Worm (Caenorhabditis elegans): ENCODE data around the gene ZK418.6.

DNA sequence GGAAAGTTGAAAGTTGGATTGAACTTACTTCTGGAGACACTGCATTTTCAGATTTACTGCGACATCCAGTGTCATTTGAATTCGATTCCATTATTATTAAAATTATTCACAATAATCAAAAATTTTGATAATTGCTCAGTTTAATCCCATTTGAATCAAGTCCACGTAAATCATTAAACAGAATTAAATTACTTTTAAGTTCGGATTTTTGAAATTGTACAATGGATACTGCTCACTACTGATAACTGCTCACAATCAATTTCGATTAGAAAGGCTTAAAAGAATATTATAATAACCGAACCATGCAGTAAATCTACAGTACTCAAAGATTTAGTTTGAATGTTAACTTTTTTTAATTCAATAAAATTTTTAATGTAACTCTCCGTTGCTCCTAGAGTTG is 14.5 kb downstream of the ZK418.6 start, which contains the start of gene R01H2.4:
- TF ChIP-seq tbx-11 (GFP tag; IDR thresholded peaks at IDR 0.05) (no peak), scrt-1 (GFP tag; IDR thresholded peaks at IDR 0.05) (no peak), B0310.2 (tag; optimal IDR thresholded peaks at IDR 0.05) (no peak), F13C5.2 (tag; optimal IDR thresholded peaks at IDR 0.05) (no peak), ceh-36 (tag; optimal IDR thresholded peaks at IDR 0.05) (no peak), ceh-13 (GFP tag; optimal IDR thresholded peaks at IDR 0.05) (no peak), ets-7 (tag; optimal IDR thresholded peaks at IDR 0.05) (no peak), tra-4 (tag; optimal IDR thresholded peaks at IDR 0.05) (no peak), hmbx-1 (tag; optimal IDR thresholded peaks at IDR 0.05) (no peak)
